Worm (Caenorhabditis elegans) whole organism, mixed stage, embryonic: ENCODE measurements around the gene F45D3.4.

Experiments used
- M03D4.4 ChIP-seq: sonication (generic microtip); optimal IDR thresholded peaks from 2 replicates; lab custom pipeline; 2017; ENCODE audit warnings: mild to moderate bottlenecking, missing genetic modification characterization, missing compliant biosample characterization
- blmp-1 ChIP-seq: fragments of 150-350 bp; optimal IDR thresholded peaks from 2 replicates; lab custom pipeline; 2014; ENCODE audit warnings: missing biosample characterization, missing genetic modification characterization
- ceh-39 ChIP-seq: fragments of 150-350 bp; optimal IDR thresholded peaks from 2 replicates; lab custom pipeline; 2014; ENCODE audit warnings: missing biosample characterization, missing genetic modification characterization
- ceh-43 ChIP-seq: fragments of 200-800 bp; sonication (Bioruptor generic); optimal IDR thresholded peaks from 2 replicates; lab custom pipeline; 2018; ENCODE audit warnings: mild to moderate bottlenecking, missing genetic modification characterization, moderate library complexity, missing compliant biosample characterization
- ceh-83 ChIP-seq: fragments of 200-800 bp; sonication (Bioruptor generic); optimal IDR thresholded peaks from 2 replicates; lab custom pipeline; 2018; ENCODE audit warnings: mild to moderate bottlenecking, missing genetic modification characterization, missing compliant biosample characterization
- cnd-1 ChIP-seq: fragments of 200-800 bp; sonication (Bioruptor generic); optimal IDR thresholded peaks from 2 replicates; lab custom pipeline; 2018; ENCODE audit warnings: mild to moderate bottlenecking, missing genetic modification characterization, missing compliant biosample characterization
- drap-1 ChIP-seq: fragments of 200-800 bp; sonication (Bioruptor generic); optimal IDR thresholded peaks from 3 replicates; lab custom pipeline; 2018; ENCODE audit warnings: mild to moderate bottlenecking, missing genetic modification characterization, missing compliant biosample characterization
- elt-1 ChIP-seq: sonication (generic microtip); optimal IDR thresholded peaks from 2 replicates; lab custom pipeline; 2017; ENCODE audit warnings: missing genetic modification characterization, mild to moderate bottlenecking, missing compliant biosample characterization, antibody characterized with exemption, moderate library complexity, borderline replicate concordance; ENCODE audit not compliant: insufficient read depth
- elt-3 ChIP-seq: fragments of 150-350 bp; optimal IDR thresholded peaks from 2 replicates; lab custom pipeline; 2014; ENCODE audit warnings: missing biosample characterization, missing genetic modification characterization
- flh-1 ChIP-seq: fragments of 200-800 bp; sonication (Bioruptor generic); optimal IDR thresholded peaks from 2 replicates; lab custom pipeline; 2018; ENCODE audit warnings: mild to moderate bottlenecking, missing genetic modification characterization, moderate library complexity, missing compliant biosample characterization
- ham-2 ChIP-seq: fragments of 200-800 bp; sonication (Bioruptor generic); optimal IDR thresholded peaks from 2 replicates; lab custom pipeline; 2018; ENCODE audit warnings: mild to moderate bottlenecking, missing genetic modification characterization, missing compliant biosample characterization
- hlh-1 ChIP-seq: fragments of 150-350 bp; optimal IDR thresholded peaks from 2 replicates; lab custom pipeline; 2014; ENCODE audit warnings: missing biosample characterization, missing genetic modification reagents, missing genetic modification characterization
- lin-13 ChIP-seq: fragments of 150-350 bp; optimal IDR thresholded peaks from 2 replicates; lab custom pipeline; 2014; ENCODE audit warnings: missing biosample characterization, missing genetic modification characterization
- lsy-2 ChIP-seq: fragments of 150-350 bp; optimal IDR thresholded peaks from 2 replicates; lab custom pipeline; 2014; ENCODE audit warnings: missing biosample characterization, missing genetic modification characterization
- mab-5 ChIP-seq: fragments of 150-350 bp; optimal IDR thresholded peaks from 2 replicates; lab custom pipeline; 2014; ENCODE audit warnings: missing biosample characterization, missing genetic modification characterization
- mep-1 ChIP-seq: fragments of 150-350 bp; optimal IDR thresholded peaks from 2 replicates; lab custom pipeline; 2017; ENCODE audit warnings: missing biosample characterization, missing genetic modification reagents, missing genetic modification characterization, inconsistent platforms
- mls-2 ChIP-seq: sonication (generic microtip); optimal IDR thresholded peaks from 2 replicates; lab custom pipeline; 2016; ENCODE audit warnings: mild to moderate bottlenecking, missing genetic modification characterization, moderate library complexity, missing compliant biosample characterization
- nhr-2 ChIP-seq: fragments of 150-350 bp; optimal IDR thresholded peaks from 2 replicates; lab custom pipeline; 2014; ENCODE audit warnings: missing biosample characterization, missing genetic modification characterization
- nhr-237 ChIP-seq: fragments of 150-350 bp; optimal IDR thresholded peaks from 2 replicates; lab custom pipeline; 2014; ENCODE audit warnings: missing biosample characterization, missing genetic modification characterization
- nhr-28 ChIP-seq: fragments of 150-350 bp; optimal IDR thresholded peaks from 2 replicates; lab custom pipeline; 2014; ENCODE audit warnings: missing biosample characterization, missing genetic modification characterization
- nhr-76 ChIP-seq: sonication (generic microtip); optimal IDR thresholded peaks from 2 replicates; lab custom pipeline; 2017; ENCODE audit warnings: missing biosample characterization, missing genetic modification characterization
- pha-4 ChIP-seq: fragments of 150-350 bp; optimal IDR thresholded peaks from 2 replicates; lab custom pipeline; 2018; ENCODE audit warnings: missing biosample characterization, missing genetic modification reagents, missing genetic modification characterization
- sem-2 ChIP-seq: fragments of 200-800 bp; sonication (Bioruptor generic); optimal IDR thresholded peaks from 2 replicates; lab custom pipeline; 2018; ENCODE audit warnings: mild to moderate bottlenecking, missing genetic modification characterization, missing compliant biosample characterization
- snpc-4 ChIP-seq: fragments of 150-350 bp; optimal IDR thresholded peaks from 2 replicates; lab custom pipeline; 2014; ENCODE audit warnings: missing biosample characterization, missing genetic modification characterization
- sptf-1 ChIP-seq: sonication (generic microtip); optimal IDR thresholded peaks from 2 replicates; lab custom pipeline; 2017; ENCODE audit warnings: mild to moderate bottlenecking, missing genetic modification characterization, moderate library complexity, missing compliant biosample characterization
- unc-120 ChIP-seq: sonication (generic microtip); optimal IDR thresholded peaks from 2 replicates; lab custom pipeline; 2017; ENCODE audit warnings: missing genetic modification characterization, missing compliant biosample characterization; ENCODE audit not compliant: poor library complexity, severe bottlenecking
- unc-39 ChIP-seq: fragments of 150-350 bp; optimal IDR thresholded peaks from 2 replicates; lab custom pipeline; 2014; ENCODE audit warnings: missing biosample characterization, missing genetic modification characterization
- unc-62 ChIP-seq: fragments of 150-350 bp; optimal IDR thresholded peaks from 2 replicates; lab custom pipeline; 2014; ENCODE audit warnings: missing biosample characterization, missing genetic modification reagents, missing genetic modification characterization
- ztf-11 ChIP-seq: fragments of 150-350 bp; optimal IDR thresholded peaks from 2 replicates; lab custom pipeline; 2014; ENCODE audit warnings: missing biosample characterization, missing genetic modification characterization

The F45D3.4 gene

ce11 chrV:12556904-12557303 lies 3.9 kb upstream of the F45D3.4 start:
- no peak for TF ChIP-seq lin-13 (tag; lab: Kevin White, UChicago)
- no peak for TF ChIP-seq blmp-1 (tag; lab: Kevin White, UChicago)
- no peak for TF ChIP-seq nhr-237 (tag; lab: Kevin White, UChicago)
- TF ChIP-seq M03D4.4 (tag; lab: Kevin White, UChicago), result no peak
- TF ChIP-seq nhr-28 (tag; lab: Kevin White, UChicago), result no peak
- no peak for TF ChIP-seq unc-120 (tag; lab: Kevin White, UChicago)
- TF ChIP-seq mls-2 (tag; lab: Kevin White, UChicago), result no peak
- no peak for TF ChIP-seq unc-39
- TF ChIP-seq lsy-2 (tag; lab: Kevin White, UChicago), result no peak
- TF ChIP-seq hlh-1 (tag; lab: Kevin White, UChicago), result no peak
- TF ChIP-seq sem-2 (GFP tag; lab: Kevin White, UChicago), result no peak
- no peak for TF ChIP-seq ceh-43 (GFP tag; lab: Kevin White, UChicago)
- no peak for TF ChIP-seq unc-62 (GFP tag; lab: Kevin White, UChicago)
- TF ChIP-seq ceh-39 (tag; lab: Kevin White, UChicago), result no peak
- no peak for TF ChIP-seq flh-1 (GFP tag; lab: Kevin White, UChicago)
- no peak for TF ChIP-seq ztf-11 (tag; lab: Kevin White, UChicago)
- TF ChIP-seq pha-4 (tag; lab: Kevin White, UChicago), result no peak
- no peak for TF ChIP-seq cnd-1

- no peak for TF ChIP-seq unc-62 (GFP tag; lab: Kevin White, UChicago)
- no peak for TF ChIP-seq ztf-11 (tag; lab: Kevin White, UChicago)
- no peak for TF ChIP-seq mep-1 (tag; lab: Kevin White, UChicago)
- TF ChIP-seq elt-3 (tag; lab: Kevin White, UChicago), result no peak
Measured at ce11 chrV:12555872-12556271, 2.9 kb upstream of the F45D3.4 start.

- TF ChIP-seq nhr-2 (no peak), mep-1 (tag; lab: Kevin White, UChicago) (no peak), unc-39 (no peak), pha-4 (tag; lab: Kevin White, UChicago) (no peak), drap-1 (GFP tag; lab: Kevin White, UChicago) (no peak), nhr-237 (tag; lab: Kevin White, UChicago) (no peak), mab-5 (tag; lab: Kevin White, UChicago) (no peak), ceh-83 (no peak), cnd-1 (no peak), unc-120 (tag; lab: Kevin White, UChicago) (no peak), ceh-39 (tag; lab: Kevin White, UChicago) (no peak), snpc-4 (tag; lab: Kevin White, UChicago) (no peak), elt-1 (no peak), sptf-1 (no peak), M03D4.4 (tag; lab: Kevin White, UChicago) (no peak), unc-62 (GFP tag; lab: Kevin White, UChicago) (no peak)
Measured at ce11 chrV:12554172-12555031, 1.4 kb upstream of the F45D3.4 start.

- TF ChIP-seq elt-1, result peak; percentile 81
- TF ChIP-seq elt-3 (tag; lab: Kevin White, UChicago), result peak; percentile 92
- peak; percentile 35 for TF ChIP-seq ham-2 (GFP tag; lab: Kevin White, UChicago)
- TF ChIP-seq mls-2 (tag; lab: Kevin White, UChicago), result no peak
Measured at ce11 chrV:12553286-12553725, 315 bp upstream of the F45D3.4 start.

- TF ChIP-seq unc-120 (tag; lab: Kevin White, UChicago) (no peak), ceh-43 (GFP tag; lab: Kevin White, UChicago) (no peak), hlh-1 (tag; lab: Kevin White, UChicago) (no peak), unc-62 (GFP tag; lab: Kevin White, UChicago) (no peak), nhr-76 (tag; lab: Kevin White, UChicago) (no peak), ceh-39 (tag; lab: Kevin White, UChicago) (no peak)
Measured at ce11 chrV:12551638-12552478, 1.1 kb downstream of the F45D3.4 start.
